Worm (Caenorhabditis elegans) whole organism, L3 larva: ENCODE results near the gene F26G1.9.
A peak's percentile ranks its signal among the peaks of the same experiment; 100 is the strongest.

Experiments
- R02D3.7 ChIP-seq: fragments of 150-350 bp; optimal IDR thresholded peaks from 2 replicates; lab custom pipeline; 2014; ENCODE audit warnings: missing biosample characterization, missing genetic modification characterization
- ZK546.5 ChIP-seq: sonication (generic microtip); optimal IDR thresholded peaks from 2 replicates; lab custom pipeline; 2017; ENCODE audit warnings: missing biosample characterization, missing genetic modification characterization
- aly-2 ChIP-seq: fragments of 150-350 bp; optimal IDR thresholded peaks from 2 replicates; lab custom pipeline; 2014; ENCODE audit warnings: missing biosample characterization, missing genetic modification characterization
- ama-1 ChIP-seq: fragments of 150-350 bp; optimal IDR thresholded peaks from 2 replicates; lab custom pipeline; 2018
- ceh-28 ChIP-seq: fragments of 150-350 bp; optimal IDR thresholded peaks from 2 replicates; lab custom pipeline; 2014; ENCODE audit warnings: missing biosample characterization, missing genetic modification reagents, missing genetic modification characterization
- ceh-82 ChIP-seq: fragments of 150-350 bp; optimal IDR thresholded peaks from 2 replicates; lab custom pipeline; 2014; ENCODE audit warnings: missing biosample characterization, missing genetic modification characterization
- daf-12 ChIP-seq: fragments of 150-350 bp; optimal IDR thresholded peaks from 2 replicates; lab custom pipeline; 2014; ENCODE audit warnings: missing biosample characterization, missing genetic modification reagents, missing genetic modification characterization
- egl-27 ChIP-seq: sonication (generic microtip); optimal IDR thresholded peaks from 4 replicates; lab custom pipeline; 2017; ENCODE audit warnings: missing biosample characterization, missing genetic modification reagents, missing genetic modification characterization
- egl-5 ChIP-seq: fragments of 150-350 bp; optimal IDR thresholded peaks from 2 replicates; lab custom pipeline; 2017; ENCODE audit warnings: missing biosample characterization, missing genetic modification reagents, missing genetic modification characterization, inconsistent platforms
- elt-1 ChIP-seq: fragments of 150-350 bp; optimal IDR thresholded peaks from 2 replicates; lab custom pipeline; 2014; ENCODE audit warnings: missing biosample characterization, missing genetic modification characterization
- elt-2 ChIP-seq: sonication (generic microtip); optimal IDR thresholded peaks from 2 replicates; lab custom pipeline; 2016; ENCODE audit warnings: missing genetic modification reagents, mild to moderate bottlenecking, missing genetic modification characterization, missing compliant biosample characterization
- elt-3 ChIP-seq, 3 experiments: fragments of 150-350 bp in 1 of 3; sonication (generic microtip) in 2 of 3; optimal IDR thresholded peaks; 2 replicates in 2 of 3; 4 replicates in 1 of 3; lab custom pipeline; 2014 to 2017; ENCODE audit warnings: missing biosample characterization in 3 of 3, missing genetic modification characterization in 3 of 3
- eor-1 ChIP-seq, 2 experiments: fragments of 150-350 bp; optimal IDR thresholded peaks; 2 replicates each; lab custom pipeline; 2014 to 2018; ENCODE audit warnings: missing biosample characterization in 2 of 2, missing genetic modification characterization in 2 of 2
- fkh-10 ChIP-seq: sonication (generic microtip); optimal IDR thresholded peaks from 2 replicates; lab custom pipeline; 2017; ENCODE audit warnings: missing biosample characterization, missing genetic modification reagents, missing genetic modification characterization
- fkh-2 ChIP-seq: fragments of 150-350 bp; optimal IDR thresholded peaks from 2 replicates; lab custom pipeline; 2014; ENCODE audit warnings: missing biosample characterization, missing genetic modification reagents, missing genetic modification characterization
- fos-1 ChIP-seq: fragments of 150-350 bp; optimal IDR thresholded peaks from 2 replicates; lab custom pipeline; 2014; ENCODE audit warnings: missing biosample characterization, missing genetic modification characterization
- hmg-11 ChIP-seq: sonication (generic microtip); optimal IDR thresholded peaks from 2 replicates; lab custom pipeline; 2016; ENCODE audit warnings: missing genetic modification characterization, missing compliant biosample characterization
- jun-1 ChIP-seq: fragments of 150-350 bp; optimal IDR thresholded peaks from 2 replicates; lab custom pipeline; 2014; ENCODE audit warnings: missing biosample characterization, missing genetic modification reagents, missing genetic modification characterization
- lin-15B ChIP-seq: fragments of 150-350 bp; optimal IDR thresholded peaks from 2 replicates; lab custom pipeline; 2014; ENCODE audit warnings: missing biosample characterization, missing genetic modification characterization
- lin-39 ChIP-seq: fragments of 150-350 bp; optimal IDR thresholded peaks from 2 replicates; lab custom pipeline; 2018; ENCODE audit warnings: missing biosample characterization, missing genetic modification reagents, missing genetic modification characterization
- lsy-12 ChIP-seq: sonication (generic microtip); optimal IDR thresholded peaks from 2 replicates; lab custom pipeline; 2016; ENCODE audit warnings: mild to moderate bottlenecking, missing genetic modification characterization, missing compliant biosample characterization
- mdl-1 ChIP-seq: fragments of 150-350 bp; optimal IDR thresholded peaks from 2 replicates; lab custom pipeline; 2014; ENCODE audit warnings: missing biosample characterization, missing genetic modification characterization
- mml-1 ChIP-seq: fragments of 150-350 bp; sonication (generic microtip); optimal IDR thresholded peaks from 3 replicates; lab custom pipeline; 2014; ENCODE audit warnings: missing biosample characterization, missing genetic modification characterization
- nfya-1 ChIP-seq: sonication (generic microtip); optimal IDR thresholded peaks from 2 replicates; lab custom pipeline; 2017; ENCODE audit warnings: missing genetic modification characterization, mild to moderate bottlenecking, missing compliant biosample characterization, antibody characterized with exemption, moderate library complexity; ENCODE audit not compliant: insufficient read depth
- nhr-11 ChIP-seq: fragments of 150-350 bp; optimal IDR thresholded peaks from 2 replicates; lab custom pipeline; 2014; ENCODE audit warnings: missing biosample characterization, missing genetic modification characterization
- nhr-12 ChIP-seq: fragments of 150-350 bp; optimal IDR thresholded peaks from 2 replicates; lab custom pipeline; 2014; ENCODE audit warnings: missing biosample characterization, missing genetic modification characterization
- nhr-23 ChIP-seq: fragments of 150-350 bp; optimal IDR thresholded peaks from 2 replicates; lab custom pipeline; 2014; ENCODE audit warnings: missing biosample characterization, missing genetic modification reagents, missing genetic modification characterization
- nhr-237 ChIP-seq: fragments of 150-350 bp; optimal IDR thresholded peaks from 2 replicates; lab custom pipeline; 2014; ENCODE audit warnings: missing biosample characterization, missing genetic modification characterization
- nhr-25 ChIP-seq: sonication (generic microtip); optimal IDR thresholded peaks from 2 replicates; lab custom pipeline; 2017; ENCODE audit warnings: missing biosample characterization, missing genetic modification characterization
- nhr-28 ChIP-seq: fragments of 150-350 bp; optimal IDR thresholded peaks from 2 replicates; lab custom pipeline; 2014; ENCODE audit warnings: missing biosample characterization, missing genetic modification characterization
- nhr-43 ChIP-seq: sonication (generic microtip); optimal IDR thresholded peaks from 2 replicates; lab custom pipeline; 2016; ENCODE audit warnings: mild to moderate bottlenecking, missing genetic modification characterization, missing compliant biosample characterization; ENCODE audit not compliant: poor library complexity, severe bottlenecking
- nhr-67 ChIP-seq: fragments of 150-350 bp; optimal IDR thresholded peaks from 2 replicates; lab custom pipeline; 2014; ENCODE audit warnings: missing biosample characterization, missing genetic modification characterization
- nhr-76 ChIP-seq: fragments of 150-350 bp; sonication (generic microtip); optimal IDR thresholded peaks from 5 replicates; lab custom pipeline; 2014; ENCODE audit warnings: missing biosample characterization, missing genetic modification characterization
- nhr-77 ChIP-seq: fragments of 150-350 bp; optimal IDR thresholded peaks from 2 replicates; lab custom pipeline; 2014; ENCODE audit warnings: missing biosample characterization, missing genetic modification characterization
- pha-4 ChIP-seq: fragments of 150-350 bp; optimal IDR thresholded peaks from 2 replicates; lab custom pipeline; 2014; ENCODE audit warnings: missing biosample characterization, missing genetic modification reagents, missing genetic modification characterization
- pqm-1 ChIP-seq: fragments of 150-350 bp; optimal IDR thresholded peaks from 2 replicates; lab custom pipeline; 2017; ENCODE audit warnings: missing biosample characterization, missing genetic modification characterization, inconsistent platforms
- sea-2 ChIP-seq: fragments of 150-350 bp; sonication (generic microtip); optimal IDR thresholded peaks from 4 replicates; lab custom pipeline; 2014; ENCODE audit warnings: missing biosample characterization, missing genetic modification reagents, missing genetic modification characterization
- snpc-4 ChIP-seq: fragments of 150-350 bp; optimal IDR thresholded peaks from 2 replicates; lab custom pipeline; 2014; ENCODE audit warnings: missing biosample characterization, missing genetic modification characterization
- tbx-2 ChIP-seq: sonication (generic microtip); optimal IDR thresholded peaks from 2 replicates; lab custom pipeline; 2016; ENCODE audit warnings: mild to moderate bottlenecking, missing genetic modification characterization, missing compliant biosample characterization
- unc-39 ChIP-seq: sonication (generic microtip); optimal IDR thresholded peaks from 4 replicates; lab custom pipeline; 2017; ENCODE audit warnings: missing biosample characterization, missing genetic modification characterization
- unc-62 ChIP-seq: fragments of 150-350 bp; sonication (generic microtip); optimal IDR thresholded peaks from 4 replicates; lab custom pipeline; 2014; ENCODE audit warnings: missing biosample characterization, missing genetic modification reagents, missing genetic modification characterization
- zag-1 ChIP-seq: fragments of 150-350 bp; optimal IDR thresholded peaks from 2 replicates; lab custom pipeline; 2014; ENCODE audit warnings: missing biosample characterization, missing genetic modification characterization
- ztf-11 ChIP-seq: fragments of 150-350 bp; optimal IDR thresholded peaks from 2 replicates; lab custom pipeline; 2014; ENCODE audit warnings: missing biosample characterization, missing genetic modification characterization
- ztf-4 ChIP-seq: fragments of 150-350 bp; optimal IDR thresholded peaks from 2 replicates; lab custom pipeline; 2014; ENCODE audit warnings: missing biosample characterization, missing genetic modification characterization

Gene F26G1.9

DNA sequence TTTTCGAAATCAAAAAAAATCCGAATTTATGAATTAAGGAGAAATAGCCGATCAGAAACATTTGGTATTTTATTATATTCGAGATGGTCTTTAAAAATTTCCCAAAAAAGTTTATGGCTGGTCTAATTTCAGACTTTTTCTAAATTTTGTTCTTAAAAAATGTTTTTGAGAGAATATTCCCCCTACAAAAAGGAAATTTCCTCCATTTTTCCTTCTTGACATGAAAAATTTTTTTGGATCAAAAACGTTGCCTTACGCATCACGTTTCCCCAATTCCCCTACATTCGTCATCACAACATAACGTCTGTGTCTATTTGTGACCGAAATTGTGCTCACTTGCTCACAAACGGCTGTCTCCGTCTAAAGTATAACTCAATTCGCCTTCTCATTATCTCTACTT lies 19.5 kb upstream of the F26G1.9 start:
- no peak for TF ChIP-seq sea-2 (GFP tag; lab: Kevin White, UChicago)
- TF ChIP-seq nhr-23 (tag; lab: Kevin White, UChicago), result no peak
- TF ChIP-seq fos-1 (tag; lab: Kevin White, UChicago), result no peak
- no peak for TF ChIP-seq unc-62 (GFP tag; lab: Kevin White, UChicago)
- no peak for TF ChIP-seq elt-1 (tag; lab: Kevin White, UChicago)
- TF ChIP-seq ztf-11, result no peak
- no peak for TF ChIP-seq mdl-1 (tag; lab: Kevin White, UChicago)
- TF ChIP-seq ceh-28 (tag; lab: Kevin White, UChicago), result no peak
- no peak for TF ChIP-seq daf-12 (tag; lab: Kevin White, UChicago)
- TF ChIP-seq pqm-1 (tag; lab: Kevin White, UChicago), result no peak
- TF ChIP-seq jun-1, result no peak
- TF ChIP-seq eor-1 (tag; optimal IDR thresholded peaks at IDR 0.05; lab: Kevin White, UChicago), result no peak
- no peak for TF ChIP-seq nhr-76
- no peak for TF ChIP-seq mml-1 (tag; lab: Kevin White, UChicago)
- no peak for TF ChIP-seq nhr-11 (tag; lab: Kevin White, UChicago)
- no peak for TF ChIP-seq nhr-25
- no peak for TF ChIP-seq lin-39 (tag; lab: Kevin White, UChicago)

DNA sequence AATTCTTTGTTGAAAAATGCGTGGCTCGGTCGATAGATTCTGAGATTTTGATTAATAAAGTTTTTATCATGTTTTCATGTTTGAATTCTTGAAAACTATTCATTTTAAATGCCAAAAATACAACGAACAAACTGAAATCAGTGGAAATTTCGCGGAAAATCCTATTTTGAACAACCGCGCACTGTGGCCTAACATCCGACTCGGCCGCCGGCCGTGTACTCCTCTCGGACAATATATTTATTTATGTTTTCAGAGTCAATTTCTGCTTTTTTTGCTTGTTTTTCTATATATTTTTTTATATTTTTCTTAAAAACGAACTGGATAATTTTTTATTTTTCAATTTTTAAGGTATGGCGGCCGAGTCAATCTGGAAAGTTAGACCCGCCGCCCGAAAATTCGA lies 17.5 kb upstream of the F26G1.9 start, which contains the start of gene F26G1.1:
TSS of gene F26G1.1 (plus strand) at position 347 of the 400 bp plus-strand sequence.
- TF ChIP-seq sea-2 (GFP tag; lab: Kevin White, UChicago), result no peak
- TF ChIP-seq ztf-11, result no peak
- TF ChIP-seq lsy-12 (tag; lab: Kevin White, UChicago), result peak; percentile 59
- TF ChIP-seq elt-2 (tag; lab: Kevin White, UChicago), result peak; percentile 45
- no peak for TF ChIP-seq ama-1 (lab: Kevin White, UChicago)
- no peak for TF ChIP-seq snpc-4
- TF ChIP-seq mdl-1 (tag; lab: Kevin White, UChicago), result no peak
- no peak for TF ChIP-seq zag-1 (tag; lab: Kevin White, UChicago)
- peak; percentile 45 for TF ChIP-seq nhr-23 (tag; lab: Kevin White, UChicago)
- TF ChIP-seq nhr-77 (tag; lab: Kevin White, UChicago), result no peak
- no peak for TF ChIP-seq tbx-2
- no peak for TF ChIP-seq ceh-82 (tag; lab: Kevin White, UChicago)
- no peak for TF ChIP-seq elt-3 (tag; optimal IDR thresholded peaks at IDR 0.05; lab: Kevin White, UChicago)
- TF ChIP-seq jun-1, result no peak
- no peak for TF ChIP-seq nhr-28 (tag; lab: Kevin White, UChicago)
- no peak for TF ChIP-seq ztf-4
- no peak for TF ChIP-seq fkh-2 (tag; lab: Kevin White, UChicago)
- TF ChIP-seq eor-1 (tag; optimal IDR thresholded peaks at IDR 0.05; lab: Kevin White, UChicago), result no peak
- TF ChIP-seq mml-1 (tag; lab: Kevin White, UChicago), result no peak
- TF ChIP-seq nhr-237 (tag; lab: Kevin White, UChicago), result no peak
- TF ChIP-seq R02D3.7, result no peak
- no peak for TF ChIP-seq nhr-25
- no peak for TF ChIP-seq unc-62 (GFP tag; lab: Kevin White, UChicago)
- no peak for TF ChIP-seq nhr-76
- peak; percentile 17 for TF ChIP-seq hmg-11 (tag; lab: Kevin White, UChicago)
- TF ChIP-seq egl-27 (tag; lab: Kevin White, UChicago), result no peak
- TF ChIP-seq ceh-28 (tag; lab: Kevin White, UChicago), result no peak
- no peak for TF ChIP-seq unc-39 (tag; lab: Kevin White, UChicago)
- peak; percentile 61 for TF ChIP-seq nfya-1 (tag; lab: Kevin White, UChicago)
- TF ChIP-seq egl-5 (tag; lab: Kevin White, UChicago), result no peak
- TF ChIP-seq nhr-67 (tag; lab: Kevin White, UChicago), result no peak
- TF ChIP-seq fkh-10 (GFP tag; lab: Kevin White, UChicago), result no peak
- no peak for TF ChIP-seq nhr-12 (tag; lab: Kevin White, UChicago)
- no peak for TF ChIP-seq elt-1 (tag; lab: Kevin White, UChicago)
- no peak for TF ChIP-seq fos-1 (tag; lab: Kevin White, UChicago)
- no peak for TF ChIP-seq pqm-1 (tag; lab: Kevin White, UChicago)
- peak; percentile 87 for TF ChIP-seq nhr-43
- TF ChIP-seq pha-4 (tag; lab: Kevin White, UChicago), result peak; percentile 51
- no peak for TF ChIP-seq aly-2
- no peak for TF ChIP-seq daf-12 (tag; lab: Kevin White, UChicago)
- TF ChIP-seq lin-39 (tag; lab: Kevin White, UChicago), result no peak
- TF ChIP-seq ZK546.5 (tag; lab: Kevin White, UChicago), result no peak
- TF ChIP-seq nhr-11 (tag; lab: Kevin White, UChicago), result no peak
- peak; percentile 36 for TF ChIP-seq lin-15B (tag; lab: Kevin White, UChicago)
